Worm (Caenorhabditis elegans): ENCODE data around the gene F09G8.10.

Gene F09G8.10

ce11 chrIII:8318488-8318887 is 46.5 kb upstream of the F09G8.10 start, which contains the start of gene sas-4:
Gene sas-4 (minus strand): TSS chrIII:8318588.
- TF ChIP-seq mbf-1 (tag; optimal IDR thresholded peaks at IDR 0.05) (no peak), ceh-16 (tag; optimal IDR thresholded peaks at IDR 0.05) (no peak), gmeb-1 (tag; optimal IDR thresholded peaks at IDR 0.05) (no peak)

- TF ChIP-seq ZK546.5 (tag; optimal IDR thresholded peaks at IDR 0.05) (no peak), nhr-11 (tag; optimal IDR thresholded peaks at IDR 0.05) (no peak)
Observed at ce11 chrIII:8312393-8312792, 40.4 kb upstream of the F09G8.10 start, which contains the start of gene F10E9.2. Gene F10E9.2 (plus strand): TSS chrIII:8312693.

ce11 chrIII:8310239-8311057 is 38.5 kb upstream of the F09G8.10 start, which contains the start of gene F10E9.3:
Gene F10E9.3 (plus strand): TSS chrIII:8311007.
- TF ChIP-seq C34F6.9 (tag; optimal IDR thresholded peaks at IDR 0.05) = peak; percentile 11
- no peak for TF ChIP-seq ztf-4 (tag; optimal IDR thresholded peaks at IDR 0.05)
- peak; percentile 19 to 96 for TF ChIP-seq lsy-2 (tag; optimal IDR thresholded peaks at IDR 0.05)
- peak; percentile 34 for TF ChIP-seq nhr-129 (tag; optimal IDR thresholded peaks at IDR 0.05)
- no peak for TF ChIP-seq unc-62 (GFP tag; optimal IDR thresholded peaks at IDR 0.05)
- no peak for TF ChIP-seq nhr-10 (tag; optimal IDR thresholded peaks at IDR 0.05)
- TF ChIP-seq unc-55 (GFP tag; optimal IDR thresholded peaks at IDR 0.05) = peak; percentile 43
- TF ChIP-seq crh-2 (tag; optimal IDR thresholded peaks at IDR 0.05) = no peak
- TF ChIP-seq nhr-237 (tag; optimal IDR thresholded peaks at IDR 0.05) = no peak
- no peak for TF ChIP-seq mab-5 (tag; optimal IDR thresholded peaks at IDR 0.05)

ce11 chrIII:8308238-8308637 is 36.3 kb upstream of the F09G8.10 start, which contains the start of gene F10E9.4:
Gene F10E9.4 (plus strand): TSS chrIII:8308538.
- TF ChIP-seq ztf-1 (GFP tag; conservative IDR thresholded peaks at IDR 0.05) (no peak), ama-1 (optimal IDR thresholded peaks at IDR 0.05) (no peak), nhr-21 (tag; optimal IDR thresholded peaks at IDR 0.05) (no peak), snpc-4 (tag; optimal IDR thresholded peaks at IDR 0.05) (no peak), peb-1 (tag; optimal IDR thresholded peaks at IDR 0.05) (no peak)

- TF ChIP-seq nhr-77 (tag; optimal IDR thresholded peaks at IDR 0.05) (peak; percentile 43), skn-1 (tag; optimal IDR thresholded peaks at IDR 0.05) (peak; percentile 36), snpc-4 (tag; optimal IDR thresholded peaks at IDR 0.05) (peak; percentile 77), mbf-1 (tag; optimal IDR thresholded peaks at IDR 0.05) (no peak), unc-39 (tag; optimal IDR thresholded peaks at IDR 0.05) (no peak), elt-1 (tag; optimal IDR thresholded peaks at IDR 0.05) (no peak), nhr-25 (tag; optimal IDR thresholded peaks at IDR 0.05) (peak; percentile 83), gmeb-1 (tag; optimal IDR thresholded peaks at IDR 0.05) (peak; percentile 92), crh-2 (tag; optimal IDR thresholded peaks at IDR 0.05) (peak; percentile 95), sem-4 (tag; optimal IDR thresholded peaks at IDR 0.05) (peak; percentile 95), C34F6.9 (tag; optimal IDR thresholded peaks at IDR 0.05) (peak; percentile 94), ama-1 (optimal IDR thresholded peaks at IDR 0.05) (no peak), lin-39 (tag; optimal IDR thresholded peaks at IDR 0.05) (no peak), elt-3 (tag; optimal IDR thresholded peaks at IDR 0.05) (no peak), sma-3 (GFP tag; optimal IDR thresholded peaks at IDR 0.05) (peak; percentile 96), lin-13 (GFP tag; optimal IDR thresholded peaks at IDR 0.05) (peak; percentile 84), dmd-4 (tag; optimal IDR thresholded peaks at IDR 0.05) (no peak), zag-1 (tag; optimal IDR thresholded peaks at IDR 0.05) (no peak), blmp-1 (tag; optimal IDR thresholded peaks at IDR 0.05; ENCODE audit: insufficient read depth) (peak; percentile 56), ztf-11 (tag; optimal IDR thresholded peaks at IDR 0.05) (no peak), nhr-23 (tag; optimal IDR thresholded peaks at IDR 0.05) (no peak), aly-2 (tag; optimal IDR thresholded peaks at IDR 0.05) (no peak), F13H6.1 (tag; optimal IDR thresholded peaks at IDR 0.05) (peak; percentile 89), nhr-12 (tag; optimal IDR thresholded peaks at IDR 0.05) (no peak), ztf-4 (tag; optimal IDR thresholded peaks at IDR 0.05) (peak; percentile 67), lsy-2 (tag; optimal IDR thresholded peaks at IDR 0.05) (peak; percentile 75 to 96), unc-55 (GFP tag; optimal IDR thresholded peaks at IDR 0.05) (peak; percentile 92), egl-27 (tag; optimal IDR thresholded peaks at IDR 0.05) (peak; percentile 72), peb-1 (tag; optimal IDR thresholded peaks at IDR 0.05) (no peak), nhr-237 (tag; optimal IDR thresholded peaks at IDR 0.05) (no peak), sma-9 (GFP tag; optimal IDR thresholded peaks at IDR 0.05) (peak; percentile 96), sma-9 (tag; optimal IDR thresholded peaks at IDR 0.05) (no peak), nhr-129 (tag; optimal IDR thresholded peaks at IDR 0.05) (peak; percentile 32), ztf-1 (GFP tag; conservative IDR thresholded peaks at IDR 0.05) (no peak), mab-5 (tag; optimal IDR thresholded peaks at IDR 0.05) (peak; percentile 27), R02D3.7 (tag; optimal IDR thresholded peaks at IDR 0.05) (no peak), ceh-16 (tag; optimal IDR thresholded peaks at IDR 0.05) (no peak), nhr-21 (tag; optimal IDR thresholded peaks at IDR 0.05) (peak; percentile 74), nhr-6 (tag; optimal IDR thresholded peaks at IDR 0.05) (peak; percentile 77)
Observed at ce11 chrIII:8307356-8307755, 35.4 kb upstream of the F09G8.10 start, which contains the start of the genes F10E9.7 and F10E9.5. Gene F10E9.7 (minus strand): TSS chrIII:8307441. Gene F10E9.5 (plus strand): TSS chrIII:8307592.
